Fruit fly (Drosophila melanogaster): ENCODE measurements around the gene snf.

snf gene

DNA sequence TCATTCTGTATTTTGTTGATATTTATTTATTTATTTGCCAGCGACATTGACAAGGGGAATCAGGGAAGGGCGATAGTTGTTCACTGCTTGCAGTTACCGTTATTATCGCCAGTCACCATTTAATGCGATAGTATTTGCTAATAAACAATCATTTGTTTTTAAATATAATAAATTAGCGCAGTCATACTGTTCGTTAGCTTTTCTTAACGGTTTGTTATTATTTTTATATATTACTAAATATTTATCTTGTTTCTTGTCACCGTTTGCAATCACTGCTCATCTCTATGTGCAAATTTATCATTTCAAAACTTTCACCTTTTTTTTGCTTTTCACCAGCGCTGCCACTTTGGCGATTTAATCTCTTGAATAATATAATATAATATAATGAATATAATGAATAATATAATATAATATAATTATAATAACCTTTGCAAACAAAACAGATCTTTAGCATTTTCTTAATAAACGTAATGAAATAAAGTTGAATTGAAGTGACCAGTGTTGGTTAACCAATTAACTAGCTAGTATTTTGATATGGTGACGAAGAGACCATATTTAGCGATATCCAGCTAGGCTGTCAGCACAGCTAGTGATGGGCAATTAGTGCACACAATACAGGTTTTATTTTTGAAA is 20.3 kb downstream of the snf start, which contains the start of the genes CG3309 and XRCC1 (continued):
- no peak for TF ChIP-seq Fer1 (GFP tag; optimal IDR thresholded peaks at IDR 0.05)
- TF ChIP-seq phol (tag; optimal IDR thresholded peaks at IDR 0.05): peak; percentile 61
- TF ChIP-seq fu2 (GFP tag; optimal IDR thresholded peaks at IDR 0.05): no peak
- TF ChIP-seq Lhr (GFP tag; optimal IDR thresholded peaks at IDR 0.05): peak; percentile 6
- peak in 1 of 2 experiments; percentile 29 for TF ChIP-seq Hr51 (GFP tag; optimal IDR thresholded peaks at IDR 0.05)
- no peak for TF ChIP-seq CG4360 (GFP tag; IDR thresholded peaks at IDR 0.05)
- TF ChIP-seq CG15514 (GFP tag; optimal IDR thresholded peaks at IDR 0.05): peak; percentile 32
- TF ChIP-seq lmd (GFP tag; IDR thresholded peaks at IDR 0.05): peak; percentile 38
- TF ChIP-seq CG14441 (GFP tag; IDR thresholded peaks at IDR 0.05): peak; percentile 35; the same call in 1 of the 2 replicates
- TF ChIP-seq vnd (GFP tag; IDR thresholded peaks at IDR 0.05; ENCODE audit: partially characterized antibody): peak; percentile 87
- no peak for TF ChIP-seq btn (GFP tag; optimal IDR thresholded peaks at IDR 0.05)
- TF ChIP-seq CG10321 (GFP tag; IDR thresholded peaks at IDR 0.05): no peak
- TF ChIP-seq CG10274 (GFP tag; optimal IDR thresholded peaks at IDR 0.05): no peak
- no peak for TF ChIP-seq sd (tag; optimal IDR thresholded peaks at IDR 0.05)
- no peak for TF ChIP-seq Dip2 (GFP tag; IDR thresholded peaks at IDR 0.05)
- 0 out of 2 replicates have a peak, but pooled peaks have one; percentile 5 for TF ChIP-seq E2f2 (GFP tag; IDR thresholded peaks at IDR 0.05)
- no peak; the same call in 2 of the 3 replicates for TF ChIP-seq croc (GFP tag; conservative IDR thresholded peaks at IDR 0.05)
- TF ChIP-seq ind (GFP tag; optimal IDR thresholded peaks at IDR 0.05): peak; percentile 31
- TF ChIP-seq bowl (GFP tag; IDR thresholded peaks at IDR 0.05): no peak
- TF ChIP-seq CG30020 (tag; optimal IDR thresholded peaks at IDR 0.05): peak; percentile 14
- no peak for TF ChIP-seq fru (optimal IDR thresholded peaks at IDR 0.05)
- peak; percentile 7 for TF ChIP-seq CG34376 (GFP tag; optimal IDR thresholded peaks at IDR 0.05)
- peak; percentile 57; the same call in 2 of the 3 replicates for TF ChIP-seq ci (GFP tag; IDR thresholded peaks at IDR 0.05)
- TF ChIP-seq CG9727 (GFP tag; optimal IDR thresholded peaks at IDR 0.05): peak; percentile 61
- TF ChIP-seq CG8924 (tag; optimal IDR thresholded peaks at IDR 0.05): peak; percentile 69
- TF ChIP-seq chif (GFP tag; optimal IDR thresholded peaks at IDR 0.05): peak in 1 of 2 experiments; percentile 15
- TF ChIP-seq slbo (GFP tag; IDR thresholded peaks at IDR 0.05): peak; percentile 81
- 0 out of 2 replicates have a peak, but pooled peaks have one; percentile 49 for TF ChIP-seq CG11085 (GFP tag; IDR thresholded peaks at IDR 0.05)
- peak; percentile 20 for TF ChIP-seq Elba2 (GFP tag; optimal IDR thresholded peaks at IDR 0.05)
- TF ChIP-seq CkIIα-i1 (GFP tag; IDR thresholded peaks at IDR 0.05): no peak
- peak; percentile 82 for TF ChIP-seq HLH4C (GFP tag; IDR thresholded peaks at IDR 0.05; ENCODE audit: partially characterized antibody)
- TF ChIP-seq Xrp1 (GFP tag; IDR thresholded peaks at IDR 0.05): peak; percentile 52; the same call in 1 of the 2 replicates
- no peak for TF ChIP-seq p53 (GFP tag; optimal IDR thresholded peaks at IDR 0.05)
- TF ChIP-seq gcm2 (GFP tag; optimal IDR thresholded peaks at IDR 0.05): no peak
- no peak for TF ChIP-seq CG17912 (GFP tag; optimal IDR thresholded peaks at IDR 0.05)
- TF ChIP-seq D19B (GFP tag; optimal IDR thresholded peaks at IDR 0.05): no peak
- no peak for TF ChIP-seq trh (GFP tag; optimal IDR thresholded peaks at IDR 0.05)
- TF ChIP-seq CG10462 (GFP tag; optimal IDR thresholded peaks at IDR 0.05): peak; percentile 24
- TF ChIP-seq NfI (GFP tag; optimal IDR thresholded peaks at IDR 0.05): peak; percentile 25
- TF ChIP-seq Side (GFP tag; optimal IDR thresholded peaks at IDR 0.05): no peak
- TF ChIP-seq CG6654 (GFP tag; optimal IDR thresholded peaks at IDR 0.05): no peak
- TF ChIP-seq nerfin-2 (GFP tag; IDR thresholded peaks at IDR 0.05; ENCODE audit: partially characterized antibody): peak; percentile 71
- TF ChIP-seq CG4328 (GFP tag; optimal IDR thresholded peaks at IDR 0.05): no peak
- TF ChIP-seq hbn (GFP tag; IDR thresholded peaks at IDR 0.05; ENCODE audit: partially characterized antibody): peak; percentile 78
- peak; percentile 62 for TF ChIP-seq grau (tag; optimal IDR thresholded peaks at IDR 0.05)
- no peak for TF ChIP-seq Ravus (GFP tag; IDR thresholded peaks at IDR 0.05)
- no peak for TF ChIP-seq CG17568 (GFP tag; optimal IDR thresholded peaks at IDR 0.05)
- TF ChIP-seq mam (GFP tag; optimal IDR thresholded peaks at IDR 0.05): peak; percentile 2
- peak; percentile 64; the same call in 1 of the 2 replicates for TF ChIP-seq ttk (GFP tag; IDR thresholded peaks at IDR 0.05)
- no peak for TF ChIP-seq CG13624 (GFP tag; optimal IDR thresholded peaks at IDR 0.05)

Measured in whole organism, embryonic.